Worm (Caenorhabditis elegans) whole organism, L3 larva: Measurements from ENCODE around the gene taco-1.

Experiments used
- R02D3.7 ChIP-seq: fragments of 150-350 bp; optimal IDR thresholded peaks from 2 replicates; lab custom pipeline; 2014; ENCODE audit warnings: missing biosample characterization, missing genetic modification characterization
- ama-1 ChIP-seq: fragments of 150-350 bp; optimal IDR thresholded peaks from 2 replicates; lab custom pipeline; 2018
- elt-2 ChIP-seq: sonication (generic microtip); optimal IDR thresholded peaks from 2 replicates; lab custom pipeline; 2016; ENCODE audit warnings: missing genetic modification reagents, mild to moderate bottlenecking, missing genetic modification characterization, missing compliant biosample characterization
- elt-3 ChIP-seq, 3 experiments: fragments of 150-350 bp in 1 of 3; sonication (generic microtip) in 2 of 3; optimal IDR thresholded peaks; 2 replicates in 2 of 3; 4 replicates in 1 of 3; lab custom pipeline; 2014 to 2017; ENCODE audit warnings: missing biosample characterization in 3 of 3, missing genetic modification characterization in 3 of 3
- fkh-10 ChIP-seq: sonication (generic microtip); optimal IDR thresholded peaks from 2 replicates; lab custom pipeline; 2017; ENCODE audit warnings: missing biosample characterization, missing genetic modification reagents, missing genetic modification characterization
- nhr-12 ChIP-seq: fragments of 150-350 bp; optimal IDR thresholded peaks from 2 replicates; lab custom pipeline; 2014; ENCODE audit warnings: missing biosample characterization, missing genetic modification characterization
- nhr-23 ChIP-seq: fragments of 150-350 bp; optimal IDR thresholded peaks from 2 replicates; lab custom pipeline; 2014; ENCODE audit warnings: missing biosample characterization, missing genetic modification reagents, missing genetic modification characterization
- nhr-25 ChIP-seq: sonication (generic microtip); optimal IDR thresholded peaks from 2 replicates; lab custom pipeline; 2017; ENCODE audit warnings: missing biosample characterization, missing genetic modification characterization
- pqm-1 ChIP-seq: fragments of 150-350 bp; optimal IDR thresholded peaks from 2 replicates; lab custom pipeline; 2017; ENCODE audit warnings: missing biosample characterization, missing genetic modification characterization, inconsistent platforms
- unc-62 ChIP-seq: fragments of 150-350 bp; sonication (generic microtip); optimal IDR thresholded peaks from 4 replicates; lab custom pipeline; 2014; ENCODE audit warnings: missing biosample characterization, missing genetic modification reagents, missing genetic modification characterization
- ztf-4 ChIP-seq: fragments of 150-350 bp; optimal IDR thresholded peaks from 2 replicates; lab custom pipeline; 2014; ENCODE audit warnings: missing biosample characterization, missing genetic modification characterization

DNA sequence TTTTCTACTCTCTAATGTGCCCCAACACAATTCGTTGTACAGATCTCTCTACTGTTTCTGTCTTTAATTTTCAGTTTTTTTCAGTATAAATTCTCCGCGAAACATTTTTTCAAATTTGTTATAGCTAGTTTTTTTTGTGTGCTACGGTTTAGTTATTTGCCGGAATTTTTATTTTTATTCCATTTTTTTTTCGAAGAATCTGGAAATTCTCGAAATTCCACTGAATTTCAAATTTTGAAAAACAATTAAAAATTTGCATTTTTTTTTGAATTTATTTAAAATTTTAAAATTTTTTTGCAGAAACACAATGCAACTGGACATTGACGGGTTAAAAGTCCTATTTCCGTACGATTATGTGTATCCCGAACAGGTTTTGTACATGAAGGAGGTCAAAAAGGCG lies 19.1 kb upstream of the taco-1 start, which contains the start of gene xpd-1:
- no peak for TF ChIP-seq nhr-12 (tag; lab: Kevin White, UChicago)
- TF ChIP-seq ama-1 = no peak
- no peak for TF ChIP-seq nhr-25 (tag; lab: Kevin White, UChicago)
- TF ChIP-seq ztf-4 (tag; lab: Kevin White, UChicago) = no peak
- TF ChIP-seq unc-62 (GFP tag; lab: Kevin White, UChicago) = no peak
- TF ChIP-seq nhr-23 (tag; lab: Kevin White, UChicago) = no peak
- no peak for TF ChIP-seq pqm-1 (tag; lab: Kevin White, UChicago)
- TF ChIP-seq R02D3.7 = no peak
- TF ChIP-seq elt-3 (tag; optimal IDR thresholded peaks at IDR 0.05; lab: Kevin White, UChicago) = no peak
- TF ChIP-seq fkh-10 (GFP tag; lab: Kevin White, UChicago) = no peak
- no peak for TF ChIP-seq elt-2 (tag; lab: Kevin White, UChicago)
